Fruit fly (Drosophila melanogaster) whole organism, adult: ENCODE data around the gene Sfp24F.

ENCODE experiments used
- CG33017 ChIP-seq: fragments of 200-800 bp; sonication (Bioruptor generic); optimal IDR thresholded peaks from 2 replicates; lab custom pipeline; 2018; ENCODE audit warnings: missing biosample characterization, mild to moderate bottlenecking, missing genetic modification characterization, moderate library complexity
- CG7045 ChIP-seq: fragments of 200-800 bp; sonication (Bioruptor generic); optimal IDR thresholded peaks from 2 replicates; lab custom pipeline; 2017; ENCODE audit warnings: missing biosample characterization, mild to moderate bottlenecking, missing genetic modification characterization
- CG7101 ChIP-seq: fragments of 200-800 bp; sonication (Bioruptor generic); optimal IDR thresholded peaks from 2 replicates; lab custom pipeline; 2018; ENCODE audit warnings: missing biosample characterization, mild to moderate bottlenecking, missing genetic modification characterization, moderate library complexity
- Crg-1 ChIP-seq: fragments of 200-800 bp; sonication (Bioruptor generic); optimal IDR thresholded peaks from 2 replicates; lab custom pipeline; 2016; ENCODE audit warnings: missing biosample characterization, missing genetic modification characterization
- bab1 ChIP-seq: fragments of 200-800 bp; sonication (Bioruptor generic); optimal IDR thresholded peaks from 3 replicates; lab custom pipeline; 2019; ENCODE audit warnings: missing biosample characterization, mild to moderate bottlenecking, missing genetic modification characterization, moderate library complexity
- cic ChIP-seq: fragments of 200-800 bp; sonication (Bioruptor generic); optimal IDR thresholded peaks from 2 replicates; lab custom pipeline; 2017; ENCODE audit warnings: missing biosample characterization, mild to moderate bottlenecking, missing genetic modification characterization, moderate library complexity
- kay ChIP-seq: fragments of 200-800 bp; sonication (Bioruptor generic); peaks from one replicate; lab custom pipeline; 2016; ENCODE audit warnings: missing biosample characterization, missing genetic modification characterization, borderline replicate concordance
- pad ChIP-seq: fragments of 200-800 bp; sonication (Bioruptor generic); optimal IDR thresholded peaks from 3 replicates; lab custom pipeline; 2017; ENCODE audit warnings: missing biosample characterization, missing genetic modification characterization, mild to moderate bottlenecking, moderate library complexity, missing genetic modification reagents

DNA sequence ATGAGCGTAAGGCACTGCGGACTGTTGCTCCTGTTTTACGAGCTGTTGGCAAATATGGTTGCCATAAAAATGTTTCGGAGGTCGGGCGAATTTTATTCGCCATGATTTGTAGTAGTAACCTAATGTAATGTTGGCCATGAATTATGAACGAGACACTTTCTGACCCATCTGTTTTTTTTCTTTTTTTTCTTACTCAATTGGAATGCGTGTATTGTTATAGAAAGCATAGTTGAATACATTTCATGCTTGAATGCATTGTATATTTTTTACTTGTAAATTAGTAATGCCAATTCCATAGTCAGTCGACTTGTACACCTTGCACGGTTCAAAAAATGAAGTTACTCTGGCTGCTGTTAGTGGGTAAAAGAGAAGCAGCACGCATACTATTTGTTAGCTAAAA is 4.4 kb downstream of the Sfp24F start, which contains the start of gene CG43056:
- TF ChIP-seq CG33017 (tag; lab: Kevin White, UChicago), result no peak
- TF ChIP-seq kay (GFP tag; lab: Kevin White, UChicago), result no peak
- TF ChIP-seq CG7101 (tag; lab: Kevin White, UChicago), result no peak
- TF ChIP-seq CG7045, result no peak
- no peak for TF ChIP-seq bab1
- no peak for TF ChIP-seq Crg-1 (GFP tag; lab: Kevin White, UChicago)
- TF ChIP-seq cic (GFP tag; lab: Kevin White, UChicago), result no peak
- no peak for TF ChIP-seq pad (GFP tag; lab: Kevin White, UChicago)
